ENCODE assay signal across 4 worm cellular contexts in the genomic region with DNA sequence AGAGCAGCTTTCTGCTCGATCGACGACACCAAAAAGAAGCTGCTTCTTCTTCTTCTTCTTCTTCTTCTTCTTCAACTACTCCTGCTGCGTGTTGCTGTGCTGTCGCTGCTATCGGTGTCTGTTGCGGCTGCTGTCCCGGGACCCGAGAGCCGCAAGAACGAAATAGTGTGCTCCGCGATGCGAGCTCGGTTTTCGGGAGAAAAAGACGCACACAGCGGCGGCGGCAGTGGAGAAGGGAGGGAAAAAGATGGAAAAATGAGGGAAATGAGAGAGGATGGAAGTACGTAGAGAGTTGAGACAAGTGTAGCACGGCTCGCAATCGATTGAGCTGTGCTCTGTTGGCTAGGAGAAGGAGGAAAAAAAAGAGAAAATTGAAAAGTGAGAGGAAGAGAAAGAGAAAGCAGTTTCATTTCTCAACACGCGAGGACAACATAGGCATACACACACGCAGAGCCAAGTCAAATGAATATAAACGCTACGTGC.
TF ChIP-seq lines count a peak whose summit lies in the region.

No protein-coding gene starts in this region.

TF ChIP-seq in whole organism, L2 larva, 48 proteins besides CTCF, POLR2A, EP300 and RAD21 (continues in another document):
- TF ChIP-seq F13H6.1 (tag; optimal IDR thresholded peaks at IDR 0.05; lab: Kevin White, UChicago) = peak; percentile 87
- peak in 1 of 2 experiments; percentile 35 for TF ChIP-seq mdl-1 (tag; optimal IDR thresholded peaks at IDR 0.05; lab: Kevin White, UChicago)
- TF ChIP-seq nhr-23 (tag; optimal IDR thresholded peaks at IDR 0.05; lab: Kevin White, UChicago) = no peak
- TF ChIP-seq lin-13 (GFP tag; optimal IDR thresholded peaks at IDR 0.05; lab: Kevin White, UChicago) = peak; percentile 47
- TF ChIP-seq lin-39 (tag; optimal IDR thresholded peaks at IDR 0.05; lab: Kevin White, UChicago) = no peak
- TF ChIP-seq crh-2 (tag; optimal IDR thresholded peaks at IDR 0.05; lab: Kevin White, UChicago) = peak; percentile 55
- no peak for TF ChIP-seq mbf-1 (tag; optimal IDR thresholded peaks at IDR 0.05; lab: Kevin White, UChicago)
- no peak for TF ChIP-seq nhr-12 (tag; optimal IDR thresholded peaks at IDR 0.05; lab: Kevin White, UChicago)
- no peak for TF ChIP-seq nhr-10 (tag; optimal IDR thresholded peaks at IDR 0.05; lab: Kevin White, UChicago)
- TF ChIP-seq lsy-2 (tag; optimal IDR thresholded peaks at IDR 0.05; lab: Kevin White, UChicago) = peak in 1 of 2 experiments; percentile 69
- no peak for TF ChIP-seq ceh-16 (tag; optimal IDR thresholded peaks at IDR 0.05; lab: Kevin White, UChicago)
- TF ChIP-seq nhr-21 (tag; optimal IDR thresholded peaks at IDR 0.05; lab: Kevin White, UChicago) = peak; percentile 26
- no peak for TF ChIP-seq nhr-77 (tag; optimal IDR thresholded peaks at IDR 0.05; lab: Kevin White, UChicago)
- no peak for TF ChIP-seq mab-5 (tag; optimal IDR thresholded peaks at IDR 0.05; lab: Kevin White, UChicago)
- peak; percentile 4 for TF ChIP-seq sma-3 (GFP tag; optimal IDR thresholded peaks at IDR 0.05; lab: Kevin White, UChicago)
- TF ChIP-seq sem-4 (tag; optimal IDR thresholded peaks at IDR 0.05; lab: Kevin White, UChicago) = no peak
- TF ChIP-seq gmeb-1 (tag; optimal IDR thresholded peaks at IDR 0.05; lab: Kevin White, UChicago) = no peak
- TF ChIP-seq egl-27 (tag; optimal IDR thresholded peaks at IDR 0.05; lab: Kevin White, UChicago) = peak; percentile 23
- TF ChIP-seq ztf-4 (tag; optimal IDR thresholded peaks at IDR 0.05; lab: Kevin White, UChicago) = peak; percentile 26
- TF ChIP-seq zag-1 (tag; optimal IDR thresholded peaks at IDR 0.05; lab: Kevin White, UChicago) = peak; percentile 88
- TF ChIP-seq unc-55 (GFP tag; optimal IDR thresholded peaks at IDR 0.05; lab: Kevin White, UChicago) = peak; percentile 88
- no peak for TF ChIP-seq ama-1 (optimal IDR thresholded peaks at IDR 0.05; lab: Kevin White, UChicago)

TF ChIP-seq in whole organism, L4 larva, 104 proteins besides CTCF, POLR2A, EP300 and RAD21 (continues in another document):
- TF ChIP-seq ctbp-1 (GFP tag; IDR thresholded peaks at IDR 0.05; lab: Robert Waterston, UW) = peak; percentile 78
- peak; percentile 70 for TF ChIP-seq ceh-28 (tag; optimal IDR thresholded peaks at IDR 0.05; lab: Kevin White, UChicago)
- peak in 1 of 2 experiments; percentile 28 for TF ChIP-seq hif-1 (tag; optimal IDR thresholded peaks at IDR 0.05; lab: Kevin White, UChicago)
- TF ChIP-seq madf-9 (GFP tag; conservative IDR thresholded peaks at IDR 0.05; lab: Robert Waterston, UW) = 0 out of 2 replicates have a peak, but pooled peaks have one; percentile 40
- TF ChIP-seq dmd-6 (GFP tag; IDR thresholded peaks at IDR 0.05; lab: Robert Waterston, UW) = peak; percentile 41
- TF ChIP-seq lin-29 (GFP tag; IDR thresholded peaks at IDR 0.05; lab: Robert Waterston, UW) = no peak
- TF ChIP-seq lin-38 (GFP tag; IDR thresholded peaks at IDR 0.05; lab: Robert Waterston, UW) = no peak
- peak; percentile 90 for TF ChIP-seq nhr-11 (tag; optimal IDR thresholded peaks at IDR 0.05; lab: Kevin White, UChicago)
- TF ChIP-seq daf-12 (tag; optimal IDR thresholded peaks at IDR 0.05; lab: Kevin White, UChicago) = no peak
- TF ChIP-seq F37D6.2 (tag; optimal IDR thresholded peaks at IDR 0.05; lab: Kevin White, UChicago) = peak; percentile 62
- TF ChIP-seq pqm-1 (tag; optimal IDR thresholded peaks at IDR 0.05; lab: Kevin White, UChicago) = peak; percentile 0
- peak; percentile 71 for TF ChIP-seq hmg-1.1 (GFP tag; IDR thresholded peaks at IDR 0.05; lab: Robert Waterston, UW)
- TF ChIP-seq unc-62 (GFP tag; optimal IDR thresholded peaks at IDR 0.05 in 1 of 2; lab: Kevin White, UChicago) = peak in 1 of 2 experiments; percentile 82
- TF ChIP-seq unc-62 (tag; optimal IDR thresholded peaks at IDR 0.05; lab: Kevin White, UChicago) = no peak
- TF ChIP-seq spr-1 (tag; optimal IDR thresholded peaks at IDR 0.05; lab: Kevin White, UChicago) = peak; percentile 3
- peak; percentile 74 for TF ChIP-seq rbr-2 (tag; optimal IDR thresholded peaks at IDR 0.05; lab: Kevin White, UChicago)
- no peak for TF ChIP-seq zfp-3 (GFP tag; conservative IDR thresholded peaks at IDR 0.05; lab: Robert Waterston, UW)
- peak; percentile 73 for TF ChIP-seq hlh-11 (tag; optimal IDR thresholded peaks at IDR 0.05; lab: Kevin White, UChicago)
- TF ChIP-seq madf-5 (GFP tag; IDR thresholded peaks at IDR 0.05; lab: Robert Waterston, UW) = no peak
- peak; percentile 35 for TF ChIP-seq nhr-77 (tag; optimal IDR thresholded peaks at IDR 0.05; lab: Kevin White, UChicago)
- TF ChIP-seq dpl-1 (GFP tag; optimal IDR thresholded peaks at IDR 0.05; lab: Kevin White, UChicago) = no peak
- TF ChIP-seq lsy-2 (tag; optimal IDR thresholded peaks at IDR 0.05; lab: Kevin White, UChicago) = peak; percentile 17 to 37

TF ChIP-seq in whole organism, late embryonic, 69 proteins besides CTCF, POLR2A, EP300 and RAD21 (continues in another document):
- TF ChIP-seq ceh-31 (tag; optimal IDR thresholded peaks at IDR 0.05; lab: Kevin White, UChicago) (peak; percentile 79), ceh-19 (GFP tag; optimal IDR thresholded peaks at IDR 0.05; lab: Kevin White, UChicago) (peak; percentile 57), pha-2 (tag; optimal IDR thresholded peaks at IDR 0.05; lab: Kevin White, UChicago) (no peak), ceh-2 (tag; optimal IDR thresholded peaks at IDR 0.05; lab: Kevin White, UChicago) (peak; percentile 23), ceh-34 (tag; optimal IDR thresholded peaks at IDR 0.05; lab: Kevin White, UChicago) (peak; percentile 81), ceh-14 (tag; optimal IDR thresholded peaks at IDR 0.05; lab: Kevin White, UChicago) (peak; percentile 83), K02D7.2 (tag; optimal IDR thresholded peaks at IDR 0.05; lab: Kevin White, UChicago) (peak; percentile 3), fkh-6 (tag; optimal IDR thresholded peaks at IDR 0.05; lab: Kevin White, UChicago) (no peak), ets-4 (tag; optimal IDR thresholded peaks at IDR 0.05; lab: Kevin White, UChicago) (peak; percentile 6), unc-55 (GFP tag; optimal IDR thresholded peaks at IDR 0.05; lab: Kevin White, UChicago) (peak; percentile 86), tbx-2 (tag; optimal IDR thresholded peaks at IDR 0.05; lab: Kevin White, UChicago) (peak; percentile 58), elt-2 (tag; optimal IDR thresholded peaks at IDR 0.05; lab: Kevin White, UChicago) (no peak), pax-1 (tag; optimal IDR thresholded peaks at IDR 0.05; lab: Kevin White, UChicago) (no peak), pat-9 (tag; optimal IDR thresholded peaks at IDR 0.05; lab: Kevin White, UChicago) (no peak), sox-4 (tag; optimal IDR thresholded peaks at IDR 0.05; lab: Kevin White, UChicago) (peak; percentile 27), ahr-1 (tag; optimal IDR thresholded peaks at IDR 0.05; lab: Kevin White, UChicago) (no peak), dve-1 (tag; optimal IDR thresholded peaks at IDR 0.05; lab: Kevin White, UChicago) (peak; percentile 10), ceh-48 (tag; optimal IDR thresholded peaks at IDR 0.05; lab: Kevin White, UChicago) (peak; percentile 70), nhr-232 (tag; optimal IDR thresholded peaks at IDR 0.05; lab: Kevin White, UChicago) (no peak), sdc-2 (tag; optimal IDR thresholded peaks at IDR 0.05; lab: Kevin White, UChicago) (peak; percentile 36), ref-2 (tag; optimal IDR thresholded peaks at IDR 0.05; lab: Kevin White, UChicago) (peak; percentile 29), nfya-1 (tag; optimal IDR thresholded peaks at IDR 0.05; lab: Kevin White, UChicago) (peak; percentile 53), syd-9 (tag; optimal IDR thresholded peaks at IDR 0.05; lab: Kevin White, UChicago) (peak; percentile 20), fax-1 (tag; optimal IDR thresholded peaks at IDR 0.05; lab: Kevin White, UChicago) (peak; percentile 82), ceh-18 (tag; optimal IDR thresholded peaks at IDR 0.05; lab: Kevin White, UChicago) (peak; percentile 94)

TF ChIP-seq in whole organism, mixed stage, embryonic, 35 proteins besides CTCF, POLR2A, EP300 and RAD21 (continues in another document):
- TF ChIP-seq nhr-12 (tag; optimal IDR thresholded peaks at IDR 0.05; lab: Kevin White, UChicago) (no peak), zip-8 (tag; optimal IDR thresholded peaks at IDR 0.05; lab: Kevin White, UChicago) (no peak), unc-120 (tag; optimal IDR thresholded peaks at IDR 0.05; lab: Kevin White, UChicago; ENCODE audit: poor library complexity, severe bottlenecking) (peak; percentile 90), nhr-2 (tag; optimal IDR thresholded peaks at IDR 0.05; lab: Kevin White, UChicago) (no peak), flh-1 (GFP tag; optimal IDR thresholded peaks at IDR 0.05; lab: Kevin White, UChicago) (no peak), lin-32 (GFP tag; optimal IDR thresholded peaks at IDR 0.05; lab: Kevin White, UChicago) (no peak), cnd-1 (tag; optimal IDR thresholded peaks at IDR 0.05; lab: Kevin White, UChicago) (peak; percentile 4), elt-3 (tag; optimal IDR thresholded peaks at IDR 0.05; lab: Kevin White, UChicago) (no peak), unc-39 (tag; optimal IDR thresholded peaks at IDR 0.05; lab: Kevin White, UChicago) (no peak), lin-13 (tag; optimal IDR thresholded peaks at IDR 0.05; lab: Kevin White, UChicago) (no peak), ztf-11 (tag; optimal IDR thresholded peaks at IDR 0.05; lab: Kevin White, UChicago) (no peak), sptf-1 (tag; optimal IDR thresholded peaks at IDR 0.05; lab: Kevin White, UChicago) (peak; percentile 8), mep-1 (tag; optimal IDR thresholded peaks at IDR 0.05; lab: Kevin White, UChicago) (no peak), nhr-237 (tag; optimal IDR thresholded peaks at IDR 0.05; lab: Kevin White, UChicago) (no peak), nhr-28 (tag; optimal IDR thresholded peaks at IDR 0.05; lab: Kevin White, UChicago) (no peak), nhr-76 (tag; optimal IDR thresholded peaks at IDR 0.05; lab: Kevin White, UChicago) (no peak), elt-1 (tag; optimal IDR thresholded peaks at IDR 0.05; lab: Kevin White, UChicago; ENCODE audit: borderline replicate concordance, insufficient read depth) (no peak), ceh-43 (GFP tag; optimal IDR thresholded peaks at IDR 0.05; lab: Kevin White, UChicago) (no peak), ham-2 (GFP tag; optimal IDR thresholded peaks at IDR 0.05; lab: Kevin White, UChicago) (no peak), snpc-4 (tag; optimal IDR thresholded peaks at IDR 0.05; lab: Kevin White, UChicago) (no peak), ces-1 (GFP tag; optimal IDR thresholded peaks at IDR 0.05; lab: Kevin White, UChicago) (peak; percentile 51), blmp-1 (tag; optimal IDR thresholded peaks at IDR 0.05; lab: Kevin White, UChicago) (no peak), unc-62 (GFP tag; optimal IDR thresholded peaks at IDR 0.05; lab: Kevin White, UChicago) (peak; percentile 33), M03D4.4 (tag; optimal IDR thresholded peaks at IDR 0.05; lab: Kevin White, UChicago) (peak; percentile 33), bed-3 (GFP tag; optimal IDR thresholded peaks at IDR 0.05; lab: Kevin White, UChicago) (no peak), tbx-8 (GFP tag; optimal IDR thresholded peaks at IDR 0.05; lab: Kevin White, UChicago) (no peak), sem-2 (GFP tag; optimal IDR thresholded peaks at IDR 0.05; lab: Kevin White, UChicago) (no peak), hlh-1 (tag; optimal IDR thresholded peaks at IDR 0.05; lab: Kevin White, UChicago) (peak; percentile 34)
